Fruit fly (Drosophila melanogaster): Measurements from ENCODE around the gene CG43938.

dm6 chr3L:21123453-21123852 lies 2.0 kb downstream of the CG43938 start, which contains the start of gene CG33284:
- TF ChIP-seq psq (optimal IDR thresholded peaks at IDR 0.05) = no peak
- no peak for TF ChIP-seq Sin3A (optimal IDR thresholded peaks at IDR 0.05)
